Worm (Caenorhabditis elegans) whole organism, late embryonic: ENCODE measurements around the gene ZK970.8.

Experiments used
- C38D4.7 ChIP-seq: fragments of 200-800 bp; sonication (Bioruptor generic); optimal IDR thresholded peaks from 2 replicates; lab custom pipeline; 2018; ENCODE audit warnings: mild to moderate bottlenecking, missing genetic modification characterization, moderate library complexity, missing compliant biosample characterization
- F13H6.1 ChIP-seq: sonication (generic microtip); optimal IDR thresholded peaks from 2 replicates; lab custom pipeline; 2016; ENCODE audit warnings: missing genetic modification characterization, missing compliant biosample characterization
- K02D7.2 ChIP-seq: sonication (generic microtip); optimal IDR thresholded peaks from 2 replicates; lab custom pipeline; 2017; ENCODE audit warnings: mild to moderate bottlenecking, missing genetic modification characterization, missing compliant biosample characterization
- T23F11.4 ChIP-seq: fragments of 200-800 bp; sonication (Bioruptor generic); optimal IDR thresholded peaks from 2 replicates; lab custom pipeline; 2018; ENCODE audit warnings: mild to moderate bottlenecking, missing genetic modification characterization, missing compliant biosample characterization
- Y22D7AL.16 ChIP-seq: sonication (generic microtip); optimal IDR thresholded peaks from 2 replicates; lab custom pipeline; 2016; ENCODE audit warnings: missing genetic modification characterization, missing compliant biosample characterization
- ahr-1 ChIP-seq: sonication (generic microtip); optimal IDR thresholded peaks from 2 replicates; lab custom pipeline; 2016; ENCODE audit warnings: missing genetic modification characterization, missing compliant biosample characterization
- ceh-14 ChIP-seq: sonication (generic microtip); optimal IDR thresholded peaks from 2 replicates; lab custom pipeline; 2016; ENCODE audit warnings: missing genotype, missing genetic modification characterization, missing compliant biosample characterization
- ceh-18 ChIP-seq: sonication (generic microtip); optimal IDR thresholded peaks from 2 replicates; lab custom pipeline; 2016; ENCODE audit warnings: missing genetic modification characterization, missing compliant biosample characterization
- ceh-19 ChIP-seq: fragments of 200-800 bp; sonication (Bioruptor generic); optimal IDR thresholded peaks from 2 replicates; lab custom pipeline; 2018; ENCODE audit warnings: mild to moderate bottlenecking, missing genetic modification characterization, missing compliant biosample characterization
- ceh-22 ChIP-seq: sonication (generic microtip); optimal IDR thresholded peaks from 2 replicates; lab custom pipeline; 2017; ENCODE audit warnings: missing biosample characterization, missing genetic modification characterization
- ceh-34 ChIP-seq: sonication (generic microtip); optimal IDR thresholded peaks from 2 replicates; lab custom pipeline; 2016; ENCODE audit warnings: mild to moderate bottlenecking, missing genetic modification characterization, missing compliant biosample characterization
- ceh-45 ChIP-seq: fragments of 200-800 bp; sonication (Bioruptor generic); IDR thresholded peaks from 2 replicates; pipeline ENCODE4 v1.3.6; 2022; ENCODE audit warnings: missing genetic modification reagents, missing genetic modification characterization, missing compliant biosample characterization
- che-1 ChIP-seq: sonication (generic microtip); optimal IDR thresholded peaks from 2 replicates; lab custom pipeline; 2016; ENCODE audit warnings: mild to moderate bottlenecking, missing genetic modification characterization, missing compliant biosample characterization
- dve-1 ChIP-seq: sonication (generic microtip); optimal IDR thresholded peaks from 2 replicates; lab custom pipeline; 2017; ENCODE audit warnings: antibody characterized with exemption, mild to moderate bottlenecking, missing genetic modification characterization, missing compliant biosample characterization
- fax-1 ChIP-seq: sonication (generic microtip); optimal IDR thresholded peaks from 2 replicates; lab custom pipeline; 2016; ENCODE audit warnings: missing genotype, missing genetic modification characterization, missing compliant biosample characterization
- fkh-6 ChIP-seq: sonication (generic microtip); optimal IDR thresholded peaks from 2 replicates; lab custom pipeline; 2016; ENCODE audit warnings: missing genetic modification characterization, missing compliant biosample characterization
- gmeb-2 ChIP-seq: sonication (generic microtip); optimal IDR thresholded peaks from 2 replicates; lab custom pipeline; 2016; ENCODE audit warnings: missing genetic modification characterization, inconsistent platforms, missing compliant biosample characterization
- hlh-13 ChIP-seq: fragments of 200-800 bp; sonication (Bioruptor generic); optimal IDR thresholded peaks from 2 replicates; lab custom pipeline; 2018; ENCODE audit warnings: mild to moderate bottlenecking, missing genetic modification characterization, missing compliant biosample characterization
- hlh-30 ChIP-seq: sonication (generic microtip); optimal IDR thresholded peaks from 2 replicates; lab custom pipeline; 2017; ENCODE audit warnings: antibody characterized with exemption, missing genetic modification characterization, missing compliant biosample characterization; ENCODE audit not compliant: insufficient read depth
- hlh-8 ChIP-seq: sonication (generic microtip); optimal IDR thresholded peaks from 2 replicates; lab custom pipeline; 2016; ENCODE audit warnings: missing genotype, missing genetic modification characterization, missing compliant biosample characterization
- lin-11 ChIP-seq: fragments of 200-800 bp; sonication (Bioruptor generic); optimal IDR thresholded peaks from 2 replicates; lab custom pipeline; 2018; ENCODE audit warnings: mild to moderate bottlenecking, missing genetic modification characterization, missing compliant biosample characterization
- mec-3 ChIP-seq: sonication (generic microtip); optimal IDR thresholded peaks from 2 replicates; lab custom pipeline; 2016; ENCODE audit warnings: borderline replicate concordance, missing genetic modification characterization, missing compliant biosample characterization
- npax-4 ChIP-seq: sonication (generic microtip); optimal IDR thresholded peaks from 2 replicates; lab custom pipeline; 2016; ENCODE audit warnings: missing genetic modification characterization, missing compliant biosample characterization
- odd-2 ChIP-seq: sonication (generic microtip); optimal IDR thresholded peaks from 2 replicates; lab custom pipeline; 2017; ENCODE audit warnings: antibody characterized with exemption, mild to moderate bottlenecking, missing genetic modification characterization, missing compliant biosample characterization
- pat-9 ChIP-seq: fragments of 200-800 bp; sonication (Bioruptor generic); optimal IDR thresholded peaks from 2 replicates; lab custom pipeline; 2018; ENCODE audit warnings: mild to moderate bottlenecking, missing genetic modification characterization, moderate library complexity, missing compliant biosample characterization
- pha-2 ChIP-seq: sonication (generic microtip); optimal IDR thresholded peaks from 2 replicates; lab custom pipeline; 2017; ENCODE audit warnings: mild to moderate bottlenecking, missing genetic modification characterization, missing compliant biosample characterization
- sdc-2 ChIP-seq: sonication (generic microtip); optimal IDR thresholded peaks from 2 replicates; lab custom pipeline; 2016; ENCODE audit warnings: missing genotype, missing genetic modification characterization, missing compliant biosample characterization
- sox-2 ChIP-seq: fragments of 200-800 bp; sonication (Bioruptor generic); IDR thresholded peaks from 2 replicates; pipeline ENCODE4 v1.3.6; 2022; ENCODE audit warnings: missing genetic modification reagents, missing genetic modification characterization, missing compliant biosample characterization
- tbx-2 ChIP-seq: sonication (generic microtip); optimal IDR thresholded peaks from 2 replicates; lab custom pipeline; 2016; ENCODE audit warnings: missing genetic modification characterization, missing compliant biosample characterization
- ttx-3 ChIP-seq: sonication (generic microtip); optimal IDR thresholded peaks from 2 replicates; lab custom pipeline; 2016; ENCODE audit warnings: missing genetic modification reagents, missing genetic modification characterization, missing compliant biosample characterization
- unc-42 ChIP-seq: sonication (generic microtip); optimal IDR thresholded peaks from 2 replicates; lab custom pipeline; 2016; ENCODE audit warnings: missing genotype, missing genetic modification characterization, missing compliant biosample characterization
- unc-55 ChIP-seq: sonication (generic microtip); optimal IDR thresholded peaks from 2 replicates; lab custom pipeline; 2017; ENCODE audit warnings: missing biosample characterization, missing genetic modification reagents, missing genetic modification characterization
- zip-5 ChIP-seq: sonication (generic microtip); optimal IDR thresholded peaks from 2 replicates; lab custom pipeline; 2016; ENCODE audit warnings: missing genetic modification characterization, missing compliant biosample characterization

The ZK970.8 gene

DNA sequence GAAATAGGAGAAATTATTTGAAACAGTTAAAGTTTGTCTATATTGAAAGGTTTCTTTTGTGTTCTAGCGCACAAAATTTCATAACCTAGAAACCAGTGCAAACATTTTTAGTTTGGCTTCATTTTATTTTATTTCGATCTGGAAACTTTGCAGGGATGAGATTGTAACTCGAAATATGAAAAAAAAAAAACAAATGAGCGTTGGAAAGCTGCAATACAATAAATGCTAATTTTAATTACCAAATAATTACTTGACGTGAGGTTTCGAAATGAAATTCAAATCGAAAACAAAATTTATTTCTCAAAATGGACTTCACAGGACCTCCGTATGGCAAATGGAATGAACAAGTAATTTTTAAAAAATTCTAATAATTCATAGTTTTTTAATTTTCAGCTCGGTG is 7.6 kb downstream of the ZK970.8 start, which contains the start of gene M02G9.4:
Gene M02G9.4 (plus strand): TSS at position 301 of the 400 bp plus-strand sequence.
- TF ChIP-seq ahr-1 (no peak), unc-55 (GFP tag; lab: Kevin White, UChicago) (no peak), unc-42 (tag; lab: Kevin White, UChicago) (no peak), mec-3 (tag; lab: Kevin White, UChicago) (no peak), ceh-14 (tag; lab: Kevin White, UChicago) (no peak), gmeb-2 (tag; lab: Kevin White, UChicago) (no peak), odd-2 (tag; lab: Kevin White, UChicago) (no peak), F13H6.1 (tag; lab: Kevin White, UChicago) (no peak), npax-4 (tag; lab: Kevin White, UChicago) (no peak), K02D7.2 (tag; lab: Kevin White, UChicago) (no peak), ceh-18 (tag; lab: Kevin White, UChicago) (no peak), tbx-2 (no peak), fkh-6 (tag; lab: Kevin White, UChicago) (no peak), pha-2 (tag; lab: Kevin White, UChicago) (no peak), sdc-2 (tag; lab: Kevin White, UChicago) (no peak), hlh-30 (no peak), ceh-19 (GFP tag; lab: Kevin White, UChicago) (no peak), ceh-45 (no peak), pat-9 (tag; lab: Kevin White, UChicago) (no peak), lin-11 (tag; lab: Kevin White, UChicago) (no peak)

DNA sequence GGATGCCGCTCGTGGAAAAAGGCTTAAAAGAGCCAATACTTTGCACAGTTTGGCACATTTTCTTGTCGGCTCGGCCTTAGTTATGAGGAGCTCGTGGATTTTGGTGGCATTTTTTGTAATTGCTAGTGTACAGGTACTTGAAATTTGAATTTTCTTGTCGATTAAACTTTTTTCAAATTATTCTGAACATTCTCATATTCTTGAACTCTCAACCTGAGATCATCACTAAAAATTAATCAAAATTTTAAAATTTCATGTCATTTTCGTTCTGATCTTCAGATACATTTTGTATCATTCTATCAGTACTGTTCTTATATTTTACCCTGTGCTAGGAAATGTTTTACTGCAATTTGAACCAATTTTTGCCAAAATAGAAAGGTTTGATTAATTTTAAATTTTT is 12.0 kb downstream of the ZK970.8 start, which contains the start of gene idpp-4:
Gene idpp-4 (plus strand): TSS at position 51 of the 400 bp plus-strand sequence.
- TF ChIP-seq hlh-8 (tag; lab: Kevin White, UChicago): no peak
- TF ChIP-seq, all 69 proteins: peak for 0

DNA sequence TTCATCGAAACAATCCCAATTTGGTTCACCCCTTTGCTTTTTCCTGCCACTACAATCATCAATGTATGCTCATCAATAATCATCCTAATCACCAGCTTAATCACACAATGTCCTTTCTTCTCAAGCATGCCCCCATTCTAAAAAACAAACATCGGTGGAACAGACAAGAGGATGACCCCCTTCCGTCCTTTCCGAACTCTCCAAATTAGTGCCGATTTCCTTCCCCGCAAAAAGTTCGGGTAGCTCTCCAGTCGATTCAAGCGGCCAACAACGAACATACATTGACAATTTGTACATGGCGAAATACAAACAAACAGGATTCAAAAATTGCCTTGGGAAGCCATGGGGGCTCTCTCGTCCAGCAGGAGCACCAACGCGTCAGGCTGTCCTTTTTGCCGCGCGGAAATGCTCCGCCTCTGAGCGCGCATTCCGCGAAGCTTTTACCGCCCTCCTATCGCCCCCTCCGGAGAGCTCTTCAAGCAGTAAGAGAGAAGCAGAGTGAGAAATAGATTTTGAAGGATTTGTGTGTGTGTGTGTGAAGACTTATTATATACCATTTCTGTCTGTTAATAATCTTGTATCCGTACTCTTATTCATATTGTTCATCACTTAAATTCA is 16.3 kb downstream of the ZK970.8 start, which contains the start of gene appg-1:
Gene appg-1 (plus strand): TSS at position 427 of the 618 bp plus-strand sequence.
- TF ChIP-seq ceh-34: no peak
- TF ChIP-seq hlh-30: no peak
- no peak for TF ChIP-seq ceh-22 (tag; lab: Kevin White, UChicago)
- TF ChIP-seq C38D4.7: no peak
- no peak for TF ChIP-seq unc-42 (tag; lab: Kevin White, UChicago)
- TF ChIP-seq mec-3 (tag; lab: Kevin White, UChicago): no peak
- no peak for TF ChIP-seq fax-1 (tag; lab: Kevin White, UChicago)
- no peak for TF ChIP-seq fkh-6 (tag; lab: Kevin White, UChicago)
- no peak for TF ChIP-seq T23F11.4
- no peak for TF ChIP-seq lin-11 (tag; lab: Kevin White, UChicago)
- no peak for TF ChIP-seq npax-4 (tag; lab: Kevin White, UChicago)
- TF ChIP-seq hlh-8 (tag; lab: Kevin White, UChicago): no peak

DNA sequence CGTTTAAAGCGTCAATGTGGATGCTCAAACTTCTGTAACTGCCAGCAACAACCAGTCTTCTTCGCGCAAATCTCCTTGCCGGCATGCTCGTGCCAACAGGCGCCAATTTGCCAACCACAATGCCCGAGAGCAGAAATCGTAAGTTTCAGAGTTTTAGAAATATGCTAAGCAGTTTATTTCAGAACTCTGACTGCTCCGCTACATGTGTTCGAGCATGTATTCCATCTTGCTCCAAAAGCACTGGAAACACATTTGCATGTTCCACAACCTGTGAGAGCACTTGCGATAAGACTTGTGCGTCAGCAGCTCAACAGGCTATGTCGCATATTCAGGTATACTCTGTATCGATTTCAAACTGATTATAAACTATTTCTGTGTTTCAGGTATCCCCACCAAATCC is 20.3 kb downstream of the ZK970.8 start:
- TF ChIP-seq unc-42 (tag; lab: Kevin White, UChicago) (no peak), Y22D7AL.16 (tag; lab: Kevin White, UChicago) (no peak), ttx-3 (tag; lab: Kevin White, UChicago) (no peak), hlh-13 (no peak), gmeb-2 (tag; lab: Kevin White, UChicago) (no peak), sox-2 (no peak), zip-5 (tag; lab: Kevin White, UChicago) (no peak), dve-1 (tag; lab: Kevin White, UChicago) (no peak)

DNA sequence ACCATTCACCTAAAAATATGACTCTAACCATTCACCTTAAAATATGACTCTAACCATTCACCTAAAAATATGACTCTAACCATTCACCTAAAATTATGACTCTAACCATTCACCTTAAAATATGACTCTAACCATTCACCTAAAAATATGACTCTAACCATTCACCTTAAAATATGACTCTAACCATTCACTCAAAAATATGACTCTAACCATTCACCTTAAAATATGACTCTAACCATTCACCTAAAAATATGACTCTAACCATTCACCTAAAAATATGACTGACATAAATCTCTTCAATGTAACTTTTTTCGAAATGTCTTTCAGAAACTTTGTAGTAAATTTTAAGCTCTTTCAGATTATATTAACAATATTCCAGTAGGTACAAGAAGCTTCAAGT is 26.7 kb downstream of the ZK970.8 start:
- TF ChIP-seq hlh-13: peak; percentile 56
- TF ChIP-seq che-1 (tag; lab: Kevin White, UChicago): peak; percentile 6
